Fruit fly (Drosophila melanogaster): Measurements from ENCODE around the gene CG3631.
A peak's percentile ranks its signal among the peaks of the same experiment; 100 is the strongest.

Gene CG3631

dm6 chr3R:14886011-14886534 is 6.8 kb downstream of the CG3631 start, which contains the start of the genes Rrp6, CG33331 and CG33332 (continued):
- TF ChIP-seq Nf-YA (GFP tag; IDR thresholded peaks at IDR 0.05) (no peak), tio (GFP tag; optimal IDR thresholded peaks at IDR 0.05) (no peak), dan (GFP tag; IDR thresholded peaks at IDR 0.05) (no peak), tll (GFP tag; optimal IDR thresholded peaks at IDR 0.05) (no peak), lilli (GFP tag; optimal IDR thresholded peaks at IDR 0.05) (peak; percentile 79), CG9215 (GFP tag; IDR thresholded peaks at IDR 0.05) (peak; percentile 76), CG4707 (GFP tag; optimal IDR thresholded peaks at IDR 0.05) (no peak), CG15269 (tag; optimal IDR thresholded peaks at IDR 0.05) (peak; percentile 79), CG17912 (GFP tag; optimal IDR thresholded peaks at IDR 0.05) (no peak), pnt (GFP tag; optimal IDR thresholded peaks at IDR 0.05) (peak; percentile 33), amos (GFP tag; IDR thresholded peaks at IDR 0.05; ENCODE audit: partially characterized antibody) (peak; percentile 56), bowl (GFP tag; IDR thresholded peaks at IDR 0.05) (no peak), CG2116 (GFP tag; optimal IDR thresholded peaks at IDR 0.05) (peak; percentile 92), Ptx1 (GFP tag; IDR thresholded peaks at IDR 0.05) (peak; percentile 57), Fer2 (tag; optimal IDR thresholded peaks at IDR 0.05) (peak; percentile 76), CG11456 (GFP tag; IDR thresholded peaks at IDR 0.05) (peak; percentile 61; the same call in 2 of the 3 replicates), danr (GFP tag; IDR thresholded peaks at IDR 0.05) (no peak), pan (optimal IDR thresholded peaks at IDR 0.05) (no peak), pan (GFP tag; optimal IDR thresholded peaks at IDR 0.05 in 1 of 2, IDR thresholded peaks at IDR 0.05 in 1 of 2) (peak in 1 of 2 experiments; percentile 56), lola (GFP tag; optimal IDR thresholded peaks at IDR 0.05) (peak in 1 of 3 experiments; percentile 69), CG17361 (GFP tag; IDR thresholded peaks at IDR 0.05) (peak; percentile 87), chn (GFP tag; optimal IDR thresholded peaks at IDR 0.05) (peak; percentile 46), CG15073 (GFP tag; optimal IDR thresholded peaks at IDR 0.05) (no peak), CG4820 (GFP tag; optimal IDR thresholded peaks at IDR 0.05) (no peak), Oli (tag; optimal IDR thresholded peaks at IDR 0.05) (peak; percentile 45), Ada2b (GFP tag; IDR thresholded peaks at IDR 0.05) (peak; percentile 34; the same call in 1 of the 2 replicates), chif (GFP tag; optimal IDR thresholded peaks at IDR 0.05) (peak; percentile 33 to 54), bcd (GFP tag; optimal IDR thresholded peaks at IDR 0.05) (peak; percentile 67), Tbp (GFP tag; optimal IDR thresholded peaks at IDR 0.05) (no peak), CG2889 (GFP tag; IDR thresholded peaks at IDR 0.05) (no peak), Dbx (GFP tag; IDR thresholded peaks at IDR 0.05) (peak; percentile 68), HmgD (GFP tag; optimal IDR thresholded peaks at IDR 0.05) (no peak), CG7357 (GFP tag; IDR thresholded peaks at IDR 0.05) (no peak), vfl (GFP tag; optimal IDR thresholded peaks at IDR 0.05) (peak; percentile 61), en (GFP tag; optimal IDR thresholded peaks at IDR 0.05) (no peak), Med (GFP tag) (peak; percentile 95), mam (GFP tag; optimal IDR thresholded peaks at IDR 0.05) (peak; percentile 69), unpg (GFP tag; optimal IDR thresholded peaks at IDR 0.05) (peak; percentile 70), CG3281 (GFP tag; optimal IDR thresholded peaks at IDR 0.05) (peak; percentile 87), ind (GFP tag; optimal IDR thresholded peaks at IDR 0.05) (peak; percentile 83), jigr1 (GFP tag; IDR thresholded peaks at IDR 0.05) (no peak), CG32767 (GFP tag; IDR thresholded peaks at IDR 0.05) (no peak; the same call in 1 of the 2 replicates), repo (GFP tag; optimal IDR thresholded peaks at IDR 0.05) (peak; percentile 22), CG15011 (GFP tag; optimal IDR thresholded peaks at IDR 0.05) (no peak), Nf-YC (tag; optimal IDR thresholded peaks at IDR 0.05) (peak; percentile 72), Lpt (GFP tag; optimal IDR thresholded peaks at IDR 0.05) (no peak), grau (tag; optimal IDR thresholded peaks at IDR 0.05) (peak; percentile 80), slp2 (GFP tag; optimal IDR thresholded peaks at IDR 0.05) (no peak), HLHmδ (GFP tag; optimal IDR thresholded peaks at IDR 0.05) (no peak), CG9932 (GFP tag; IDR thresholded peaks at IDR 0.05) (peak; percentile 88), fd64A (GFP tag; optimal IDR thresholded peaks at IDR 0.05) (no peak)
